Worm (Caenorhabditis elegans): Measurements from ENCODE around the gene picd-1.

The picd-1 gene

ce11 chrV:117312-117711 is 12.7 kb downstream of the picd-1 start (continued):
- no peak for TF ChIP-seq sptf-2 (GFP tag; optimal IDR thresholded peaks at IDR 0.05)
- TF ChIP-seq cebp-2 (GFP tag; IDR thresholded peaks at IDR 0.05) = peak; percentile 85; the same call in 1 of the 2 replicates
- TF ChIP-seq nfyb-1 (GFP tag; IDR thresholded peaks at IDR 0.05) = no peak
- TF ChIP-seq Y56A3A.18 (GFP tag; IDR thresholded peaks at IDR 0.05) = no peak
- TF ChIP-seq xnd-1 (tag; optimal IDR thresholded peaks at IDR 0.05) = no peak
- peak; percentile 84 for TF ChIP-seq egrh-3 (GFP tag; IDR thresholded peaks at IDR 0.05)
- no peak for TF ChIP-seq F57C9.4 (tag; optimal IDR thresholded peaks at IDR 0.05)
- TF ChIP-seq T07F8.4 (tag; optimal IDR thresholded peaks at IDR 0.05) = no peak
- TF ChIP-seq ceh-27 (GFP tag; optimal IDR thresholded peaks at IDR 0.05) = no peak
- TF ChIP-seq B0035.1 (tag; optimal IDR thresholded peaks at IDR 0.05) = no peak

- no peak for TF ChIP-seq akir-1 (GFP tag; optimal IDR thresholded peaks at IDR 0.05)
- no peak for TF ChIP-seq Y56A3A.18 (GFP tag; IDR thresholded peaks at IDR 0.05)
- peak; percentile 86 for TF ChIP-seq zfh-2 (GFP tag; conservative IDR thresholded peaks at IDR 0.05)
- TF ChIP-seq cebp-2 (GFP tag; IDR thresholded peaks at IDR 0.05) = 0 out of 2 replicates have a peak, but pooled peaks have one; percentile 52
- TF ChIP-seq ceh-91 (GFP tag; IDR thresholded peaks at IDR 0.05) = no peak
- peak; percentile 25; the same call in 1 of the 2 replicates for TF ChIP-seq egrh-3 (GFP tag; IDR thresholded peaks at IDR 0.05)
Observed at ce11 chrV:122249-122648, 17.6 kb downstream of the picd-1 start.

- no peak for TF ChIP-seq hmg-20 (GFP tag; IDR thresholded peaks at IDR 0.05)
- no peak for TF ChIP-seq nfya-2 (GFP tag; IDR thresholded peaks at IDR 0.05)
- TF ChIP-seq let-607 (tag; optimal IDR thresholded peaks at IDR 0.05) = peak in 1 of 2 experiments; percentile 11
- TF ChIP-seq hmg-1.2 (GFP tag; IDR thresholded peaks at IDR 0.05) = peak; percentile 9; the same call in 1 of the 2 replicates
- TF ChIP-seq mel-28 (tag; optimal IDR thresholded peaks at IDR 0.05; ENCODE audit: borderline replicate concordance) = no peak
- no peak for TF ChIP-seq pbrm-1 (GFP tag; IDR thresholded peaks at IDR 0.05)
- TF ChIP-seq B0019.2 (GFP tag; conservative IDR thresholded peaks at IDR 0.05) = no peak
- TF ChIP-seq snpc-1.3 (tag; optimal IDR thresholded peaks at IDR 0.05; ENCODE audit: insufficient read depth) = no peak
- TF ChIP-seq ama-1 (optimal IDR thresholded peaks at IDR 0.05) = no peak
- TF ChIP-seq ama-1 (GFP tag; optimal IDR thresholded peaks at IDR 0.05) = no peak
- TF ChIP-seq ztf-3 (GFP tag; optimal IDR thresholded peaks at IDR 0.05) = no peak
- TF ChIP-seq ztf-26 (tag; optimal IDR thresholded peaks at IDR 0.05) = no peak
- TF ChIP-seq ccch-3 (GFP tag; optimal IDR thresholded peaks at IDR 0.05) = no peak
Observed at ce11 chrV:122750-123149, 18.1 kb downstream of the picd-1 start, which contains the start of gene cgp-1. Gene cgp-1, minus strand, starts transcription at chrV:122789.

- TF ChIP-seq snpc-4 (GFP tag; optimal IDR thresholded peaks at IDR 0.05) (no peak), snpc-4 (tag; optimal IDR thresholded peaks at IDR 0.05) (peak in 1 of 4 experiments; percentile 15), let-526 (GFP tag; IDR thresholded peaks at IDR 0.05) (no peak), T26A5.8 (tag; optimal IDR thresholded peaks at IDR 0.05) (no peak), mcd-1 (GFP tag; IDR thresholded peaks at IDR 0.05) (no peak), F57A8.1 (GFP tag; optimal IDR thresholded peaks at IDR 0.05) (no peak), ztf-3 (GFP tag; optimal IDR thresholded peaks at IDR 0.05) (no peak), let-607 (tag; optimal IDR thresholded peaks at IDR 0.05) (peak; percentile 97 to 99), F39B2.1 (GFP tag; IDR thresholded peaks at IDR 0.05) (no peak), nhr-27 (tag; optimal IDR thresholded peaks at IDR 0.05) (no peak), unc-62 (GFP tag; optimal IDR thresholded peaks at IDR 0.05) (peak; percentile 22), attf-5 (GFP tag; optimal IDR thresholded peaks at IDR 0.05) (peak; percentile 57), T07F8.4 (tag; optimal IDR thresholded peaks at IDR 0.05) (no peak), chd-7 (tag; optimal IDR thresholded peaks at IDR 0.05) (no peak), tbx-9 (tag; optimal IDR thresholded peaks at IDR 0.05; ENCODE audit: borderline replicate concordance) (no peak), snpc-1.1 (tag; optimal IDR thresholded peaks at IDR 0.05; ENCODE audit: insufficient read depth) (no peak), unc-130 (GFP tag; optimal IDR thresholded peaks at IDR 0.05) (no peak), ceh-79 (tag; optimal IDR thresholded peaks at IDR 0.05) (peak; percentile 30), akir-1 (GFP tag; optimal IDR thresholded peaks at IDR 0.05) (no peak), nhr-90 (tag; optimal IDR thresholded peaks at IDR 0.05) (no peak), nhr-80 (tag; optimal IDR thresholded peaks at IDR 0.05) (peak; percentile 27), ceh-58 (GFP tag; IDR thresholded peaks at IDR 0.05) (no peak), madf-8 (GFP tag; conservative IDR thresholded peaks at IDR 0.05) (no peak)
Observed at ce11 chrV:123513-123912, 18.9 kb downstream of the picd-1 start.
